Fruit fly (Drosophila melanogaster): Measurements from ENCODE around the gene JIL-1.

- TF ChIP-seq CG5204 (GFP tag; optimal IDR thresholded peaks at IDR 0.05) (no peak), bab1 (GFP tag; optimal IDR thresholded peaks at IDR 0.05) (no peak), CG7045 (GFP tag; optimal IDR thresholded peaks at IDR 0.05) (no peak), Mnt (GFP tag; optimal IDR thresholded peaks at IDR 0.05) (no peak), kay (GFP tag; ENCODE audit: borderline replicate concordance) (no peak), CG33017 (tag; optimal IDR thresholded peaks at IDR 0.05) (no peak), CG12768 (GFP tag; optimal IDR thresholded peaks at IDR 0.05) (no peak), ovo (GFP tag; optimal IDR thresholded peaks at IDR 0.05) (no peak), CG14711 (tag; optimal IDR thresholded peaks at IDR 0.05) (no peak), Clk (GFP tag; optimal IDR thresholded peaks at IDR 0.05) (no peak), CG11617 (GFP tag; optimal IDR thresholded peaks at IDR 0.05) (no peak), cnc (optimal IDR thresholded peaks at IDR 0.05) (no peak), CG1620 (GFP tag; optimal IDR thresholded peaks at IDR 0.05) (no peak), Crg-1 (GFP tag; optimal IDR thresholded peaks at IDR 0.05) (no peak)
These were observed 27.1 kb downstream of the JIL-1 start for dm6 chr3L:11065850-11066249.

Data from whole organism, adult.